Fruit fly (Drosophila melanogaster) whole organism, embryonic: Measurements from ENCODE around the gene RPA3.

Experiments used
- Awh ChIP-seq: fragments of 200-800 bp; sonication (Bioruptor generic); IDR thresholded peaks from 2 replicates; pipeline ENCODE4, ENCODE4 v1.3.6; 2022; ENCODE audit warnings: missing biosample characterization, missing genetic modification characterization
- CG10543 ChIP-seq: fragments of 200-800 bp; sonication (Bioruptor generic); optimal IDR thresholded peaks from 3 replicates; lab custom pipeline; 2017; ENCODE audit warnings: missing biosample characterization, mild to moderate bottlenecking, missing genetic modification characterization, moderate library complexity
- CG10654 ChIP-seq: fragments of 200-800 bp; sonication (Bioruptor generic); optimal IDR thresholded peaks from 2 replicates; lab custom pipeline; 2016; ENCODE audit warnings: missing biosample characterization, missing genetic modification characterization
- CG11696 ChIP-seq: fragments of 200-800 bp; sonication (Bioruptor generic); IDR thresholded peaks from 2 replicates; pipeline ENCODE4 v1.3.6; 2022; ENCODE audit warnings: missing biosample characterization, missing genetic modification characterization
- CG11723 ChIP-seq: fragments of 200-800 bp; sonication (Bioruptor generic); optimal IDR thresholded peaks from 2 replicates; lab custom pipeline; 2017; ENCODE audit warnings: missing biosample characterization, mild to moderate bottlenecking, missing genetic modification characterization
- CG13287 ChIP-seq: fragments of 200-800 bp; sonication (Bioruptor generic); IDR thresholded peaks from 2 replicates; pipeline ENCODE4 v1.3.6; 2022; ENCODE audit warnings: missing biosample characterization, missing genetic modification characterization; ENCODE audit not compliant: partially characterized antibody
- CG14667 ChIP-seq: fragments of 200-800 bp; sonication (Bioruptor generic); IDR thresholded peaks from 2 replicates; pipeline ENCODE4 v1.3.6; 2022; ENCODE audit warnings: missing biosample characterization, missing genetic modification characterization
- CG14860 ChIP-seq: fragments of 200-800 bp; sonication (Bioruptor generic); IDR thresholded peaks from 3 replicates; pipeline ENCODE4 v1.3.6; 2022; ENCODE audit warnings: missing biosample characterization, missing genetic modification characterization; ENCODE audit not compliant: partially characterized antibody
- CG1647 ChIP-seq: fragments of 200-800 bp; sonication (Bioruptor generic); optimal IDR thresholded peaks from 3 replicates; lab custom pipeline; 2016; ENCODE audit warnings: missing biosample characterization, missing genetic modification characterization
- CG16779 ChIP-seq: fragments of 200-800 bp; sonication (Bioruptor generic); IDR thresholded peaks from 2 replicates; pipeline ENCODE4 v1.3.6; 2022; ENCODE audit warnings: missing biosample characterization, missing genetic modification characterization
- CG30403 ChIP-seq: fragments of 200-800 bp; sonication (Bioruptor generic); optimal IDR thresholded peaks from 3 replicates; lab custom pipeline; 2016; ENCODE audit warnings: missing biosample characterization, missing genetic modification characterization
- CG30431 ChIP-seq: fragments of 200-800 bp; sonication (Bioruptor generic); optimal IDR thresholded peaks from 2 replicates; lab custom pipeline; 2017; ENCODE audit warnings: missing biosample characterization, missing genetic modification characterization
- CG31224 ChIP-seq: fragments of 200-800 bp; sonication (Bioruptor generic); IDR thresholded peaks from 2 replicates; pipeline ENCODE4 v1.3.6; 2022; ENCODE audit warnings: missing biosample characterization, missing genetic modification characterization
- CG31388 ChIP-seq: fragments of 200-800 bp; sonication (Bioruptor generic); optimal IDR thresholded peaks from 2 replicates; lab custom pipeline; 2016; ENCODE audit warnings: missing biosample characterization, missing genetic modification characterization
- CG32772 ChIP-seq: fragments of 200-800 bp; sonication (Bioruptor generic); IDR thresholded peaks from 2 replicates; pipeline ENCODE4 v1.3.6; 2022; ENCODE audit warnings: missing biosample characterization, missing genetic modification characterization
- CG4820 ChIP-seq: fragments of 200-800 bp; sonication (Bioruptor generic); optimal IDR thresholded peaks from 3 replicates; lab custom pipeline; 2016; ENCODE audit warnings: missing biosample characterization, missing genetic modification characterization
- CG6683 ChIP-seq: fragments of 200-800 bp; sonication (Bioruptor generic); optimal IDR thresholded peaks from 2 replicates; lab custom pipeline; 2017; ENCODE audit warnings: missing biosample characterization, mild to moderate bottlenecking, missing genetic modification characterization, missing genetic modification reagents
- CG7745 ChIP-seq: fragments of 200-800 bp; sonication (Bioruptor generic); optimal IDR thresholded peaks from 2 replicates; lab custom pipeline; 2018; ENCODE audit warnings: missing biosample characterization, mild to moderate bottlenecking, missing genetic modification characterization, moderate library complexity
- CG9876 ChIP-seq: fragments of 200-800 bp; sonication (Bioruptor generic); optimal IDR thresholded peaks from 2 replicates; lab custom pipeline; 2016; ENCODE audit warnings: missing biosample characterization, missing genetic modification characterization
- Chrac-16 ChIP-seq: fragments of 200-800 bp; sonication (Bioruptor generic); optimal IDR thresholded peaks from 3 replicates; lab custom pipeline; 2016; ENCODE audit warnings: missing biosample characterization, missing genetic modification characterization
- E2f1 ChIP-seq: fragments of 200-800 bp; sonication (Bioruptor generic); IDR thresholded peaks from 2 replicates; pipeline ENCODE4 v1.3.6; 2022; ENCODE audit warnings: missing biosample characterization, missing genetic modification characterization
- Fer2 ChIP-seq: fragments of 200-800 bp; sonication (Bioruptor generic); optimal IDR thresholded peaks from 2 replicates; lab custom pipeline; 2018; ENCODE audit warnings: missing biosample characterization, mild to moderate bottlenecking, missing genetic modification characterization, moderate library complexity
- HLH4C ChIP-seq: fragments of 200-800 bp; sonication (Bioruptor generic); IDR thresholded peaks from 3 replicates; pipeline ENCODE4 v1.3.6; 2022; ENCODE audit warnings: missing biosample characterization, missing genetic modification characterization; ENCODE audit not compliant: partially characterized antibody
- HLHmδ ChIP-seq: fragments of 200-800 bp; sonication (Bioruptor generic); optimal IDR thresholded peaks from 2 replicates; lab custom pipeline; 2018; ENCODE audit warnings: missing biosample characterization, mild to moderate bottlenecking, missing genetic modification characterization, moderate library complexity
- HmgD ChIP-seq: fragments of 200-800 bp; sonication (Bioruptor generic); optimal IDR thresholded peaks from 3 replicates; lab custom pipeline; 2016; ENCODE audit warnings: missing biosample characterization, missing genetic modification characterization
- Hr39 ChIP-seq: fragments of >200 bp; optimal IDR thresholded peaks from 2 replicates; lab custom pipeline; 2017
- MTF-1 ChIP-seq: fragments of 200-800 bp; sonication (Bioruptor generic); optimal IDR thresholded peaks from 2 replicates; lab custom pipeline; 2018; ENCODE audit warnings: missing biosample characterization, mild to moderate bottlenecking, missing genetic modification characterization, borderline replicate concordance
- Neu2 ChIP-seq: fragments of 200-800 bp; sonication (Bioruptor generic); optimal IDR thresholded peaks from 3 replicates; lab custom pipeline; 2016; ENCODE audit warnings: missing biosample characterization, missing genetic modification characterization, borderline replicate concordance
- Ravus ChIP-seq: fragments of 200-800 bp; sonication (Bioruptor generic); IDR thresholded peaks from 2 replicates; pipeline ENCODE4 v1.3.6; 2022; ENCODE audit warnings: missing biosample characterization, missing genetic modification characterization
- Rx ChIP-seq: fragments of 200-800 bp; sonication (Bioruptor generic); IDR thresholded peaks from 2 replicates; pipeline ENCODE4 v1.3.6; 2022; ENCODE audit warnings: missing biosample characterization, missing genetic modification characterization
- Xrp1 ChIP-seq: fragments of 200-800 bp; sonication (Bioruptor generic); IDR thresholded peaks from 2 replicates; pipeline ENCODE4 v1.3.6; 2022; ENCODE audit warnings: missing biosample characterization, missing genetic modification characterization
- br ChIP-seq: fragments of >200 bp; optimal IDR thresholded peaks from 2 replicates; lab custom pipeline; 2017
- cas ChIP-seq: fragments of 200-800 bp; sonication (Bioruptor generic); IDR thresholded peaks from 2 replicates; pipeline ENCODE4 v1.3.6; 2022; ENCODE audit warnings: missing biosample characterization, missing genetic modification characterization
- dati ChIP-seq: fragments of 200-800 bp; sonication (Bioruptor generic); IDR thresholded peaks from 2 replicates; pipeline ENCODE4 v1.3.6; 2022; ENCODE audit warnings: missing biosample characterization, missing genetic modification characterization
- dysf ChIP-seq: fragments of 200-800 bp; sonication (Bioruptor generic); IDR thresholded peaks from 3 replicates; pipeline ENCODE4 v1.3.6; 2022; ENCODE audit warnings: missing biosample characterization, missing genetic modification characterization
- eyg ChIP-seq: fragments of 200-800 bp; sonication (Bioruptor generic); optimal IDR thresholded peaks from 3 replicates; lab custom pipeline; 2016; ENCODE audit warnings: missing biosample characterization, missing genetic modification characterization
- fru ChIP-seq: fragments of >200 bp; optimal IDR thresholded peaks from 2 replicates; lab custom pipeline; 2017
- gem ChIP-seq: fragments of 200-800 bp; sonication (Bioruptor generic); optimal IDR thresholded peaks from 2 replicates; lab custom pipeline; 2019; ENCODE audit warnings: missing biosample characterization, mild to moderate bottlenecking, missing genetic modification characterization, moderate library complexity
- gfzf ChIP-seq: fragments of 200-800 bp; sonication (Bioruptor generic); optimal IDR thresholded peaks from 2 replicates; lab custom pipeline; 2016; ENCODE audit warnings: missing biosample characterization, mild to moderate bottlenecking, missing genetic modification characterization, moderate library complexity
- insv ChIP-seq, 2 experiments: fragments of 200-800 bp; sonication (Bioruptor generic); optimal IDR thresholded peaks; 3 replicates each; lab custom pipeline; 2016 to 2018; ENCODE audit warnings: missing biosample characterization in 2 of 2, missing genetic modification characterization in 2 of 2
- jing ChIP-seq: fragments of 200-800 bp; sonication (Bioruptor generic); optimal IDR thresholded peaks from 2 replicates; lab custom pipeline; 2018; ENCODE audit warnings: missing biosample characterization, mild to moderate bottlenecking, missing genetic modification characterization
- mam ChIP-seq: fragments of 200-800 bp; sonication (Bioruptor generic); optimal IDR thresholded peaks from 3 replicates; lab custom pipeline; 2016; ENCODE audit warnings: missing biosample characterization, missing genetic modification characterization
- peb ChIP-seq: fragments of 200-800 bp; sonication (Bioruptor generic); IDR thresholded peaks from 2 replicates; pipeline ENCODE4 v1.3.6; 2022; ENCODE audit warnings: missing biosample characterization, missing genetic modification characterization
- pzg ChIP-seq: fragments of 200-800 bp; sonication (Bioruptor generic); optimal IDR thresholded peaks from 3 replicates; lab custom pipeline; 2018; ENCODE audit warnings: missing biosample characterization, mild to moderate bottlenecking, missing genetic modification characterization, moderate library complexity
- ranshi ChIP-seq: fragments of 200-800 bp; sonication (Bioruptor generic); IDR thresholded peaks from 2 replicates; pipeline ENCODE4 v1.3.6; 2022; ENCODE audit warnings: missing biosample characterization, missing genetic modification characterization
- salm ChIP-seq: fragments of 200-800 bp; sonication (Bioruptor generic); optimal IDR thresholded peaks from 2 replicates; lab custom pipeline; 2018; ENCODE audit warnings: missing biosample characterization, mild to moderate bottlenecking, missing genetic modification characterization
- so ChIP-seq: fragments of 200-800 bp; sonication (Bioruptor generic); IDR thresholded peaks from 3 replicates; pipeline ENCODE4 v1.3.6; 2022; ENCODE audit warnings: missing biosample characterization, missing genetic modification characterization
- sob ChIP-seq: fragments of 200-800 bp; sonication (Bioruptor generic); IDR thresholded peaks from 2 replicates; pipeline ENCODE4 v1.3.6; 2022; ENCODE audit warnings: missing biosample characterization, missing genetic modification characterization
- trem ChIP-seq: fragments of 200-800 bp; optimal IDR thresholded peaks from 3 replicates; lab custom pipeline; 2019; ENCODE audit warnings: missing biosample characterization, mild to moderate bottlenecking, missing genetic modification characterization, moderate library complexity
- unpg ChIP-seq: fragments of 200-800 bp; sonication (Bioruptor generic); optimal IDR thresholded peaks from 3 replicates; lab custom pipeline; 2018; ENCODE audit warnings: missing biosample characterization, mild to moderate bottlenecking, missing genetic modification characterization, moderate library complexity
- z ChIP-seq: fragments of 200-800 bp; sonication (Bioruptor generic); IDR thresholded peaks from 3 replicates; pipeline ENCODE4 v1.3.6; 2022; ENCODE audit warnings: missing biosample characterization, missing genetic modification characterization

RPA3 gene

DNA sequence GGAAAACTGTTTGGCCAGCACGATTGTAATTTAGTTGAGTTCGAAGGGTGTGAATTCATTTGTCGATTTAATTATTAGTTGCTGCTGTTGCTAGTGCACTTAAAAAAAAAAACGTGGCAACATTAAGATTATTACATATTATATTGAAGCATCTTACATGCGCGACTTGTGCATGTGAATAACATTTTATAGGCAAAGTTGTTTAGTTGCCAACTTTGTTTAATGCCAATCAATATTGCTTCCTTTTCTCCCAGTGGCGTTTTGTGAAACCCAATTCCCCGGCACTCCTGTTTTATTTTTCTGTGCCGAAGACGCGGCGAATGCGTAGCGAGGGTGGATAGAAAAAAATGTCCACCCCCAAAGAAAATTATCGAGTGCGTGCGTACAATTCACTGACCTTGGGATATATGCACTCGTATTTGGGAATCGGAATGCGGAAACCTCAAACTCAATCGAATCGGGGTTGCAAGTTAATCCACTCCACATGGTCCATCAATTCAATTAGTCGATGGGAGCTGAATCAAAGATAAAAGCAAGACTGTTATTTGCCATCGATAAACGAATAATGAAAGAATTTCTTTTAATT lies 13.4 kb upstream of the RPA3 start (continued):
- TF ChIP-seq CG10543 (GFP tag; lab: Kevin White, UChicago) (no peak), Rx (peak; percentile 63; the same call in 1 of the 2 replicates), jing (GFP tag; lab: Kevin White, UChicago) (no peak), salm (no peak), MTF-1 (GFP tag; lab: Kevin White, UChicago) (peak; percentile 17), dysf (GFP tag; lab: Robert Waterston, UW) (peak; percentile 33; the same call in 1 of the 3 replicates), gem (tag; lab: Kevin White, UChicago) (peak; percentile 77), CG31388 (GFP tag; lab: Kevin White, UChicago) (peak; percentile 33), CG11723 (GFP tag; lab: Kevin White, UChicago) (peak; percentile 28), fru (lab: Kevin White, UChicago) (no peak), trem (tag; lab: Kevin White, UChicago) (no peak), Neu2 (GFP tag; lab: Kevin White, UChicago) (no peak), HLHmδ (GFP tag; lab: Kevin White, UChicago) (no peak), CG6683 (GFP tag; lab: Kevin White, UChicago) (no peak), ranshi (peak; percentile 45; the same call in 1 of the 2 replicates), CG9876 (GFP tag; lab: Kevin White, UChicago) (no peak), peb (peak; percentile 35; the same call in 1 of the 2 replicates), eyg (GFP tag; lab: Kevin White, UChicago) (no peak), mam (GFP tag; lab: Kevin White, UChicago) (peak; percentile 13), CG11696 (GFP tag; lab: Robert Waterston, UW) (peak; percentile 42; the same call in 1 of the 2 replicates), CG4820 (GFP tag; lab: Kevin White, UChicago) (peak; percentile 52), sob (GFP tag; lab: Robert Waterston, UW) (peak; percentile 57; the same call in 1 of the 2 replicates), so (GFP tag; lab: Robert Waterston, UW) (no peak; the same call in 2 of the 3 replicates), CG16779 (no peak), br (lab: Kevin White, UChicago) (no peak), CG14667 (GFP tag; lab: Robert Waterston, UW) (peak; percentile 33; the same call in 1 of the 2 replicates), z (GFP tag; lab: Robert Waterston, UW) (no peak), Hr39 (lab: Kevin White, UChicago) (no peak), unpg (GFP tag; lab: Kevin White, UChicago) (peak; percentile 68), CG32772 (GFP tag; lab: Robert Waterston, UW) (peak; percentile 52), CG13287 (no peak), CG10654 (peak; percentile 37), Fer2 (tag; lab: Kevin White, UChicago) (no peak), CG14860 (GFP tag; lab: Robert Waterston, UW) (no peak), E2f1 (peak; percentile 50), cas (GFP tag; lab: Robert Waterston, UW) (no peak), Ravus (GFP tag; lab: Robert Waterston, UW) (no peak), HLH4C (GFP tag; lab: Robert Waterston, UW) (no peak), dati (GFP tag; lab: Robert Waterston, UW) (0 out of 2 replicates have a peak, but pooled peaks have one; percentile 26), CG30431 (peak; percentile 37), Chrac-16 (GFP tag; lab: Kevin White, UChicago) (peak; percentile 46), CG30403 (GFP tag; lab: Kevin White, UChicago) (peak; percentile 52), pzg (GFP tag; lab: Kevin White, UChicago) (no peak), CG7745 (no peak), CG1647 (GFP tag; lab: Kevin White, UChicago) (peak; percentile 29), Awh (GFP tag; lab: Robert Waterston, UW) (peak; percentile 71), CG31224 (GFP tag; lab: Robert Waterston, UW) (no peak), insv (GFP tag; optimal IDR thresholded peaks at IDR 0.05; lab: Kevin White, UChicago) (no peak), gfzf (GFP tag; lab: Kevin White, UChicago) (no peak), Xrp1 (peak; percentile 80), HmgD (no peak)
